Fruit fly (Drosophila melanogaster) whole organism, embryonic: ENCODE results near the gene CG18577.

Source experiments
- CG10147 ChIP-seq: fragments of 200-800 bp; sonication (Bioruptor generic); optimal IDR thresholded peaks from 2 replicates; lab custom pipeline; 2019; ENCODE audit warnings: missing biosample characterization, mild to moderate bottlenecking, missing genetic modification characterization, moderate library complexity
- CG10267 ChIP-seq: fragments of 200-800 bp; sonication (Bioruptor generic); optimal IDR thresholded peaks from 2 replicates; lab custom pipeline; 2018; ENCODE audit warnings: missing biosample characterization, mild to moderate bottlenecking, missing genetic modification characterization, moderate library complexity
- CG10462 ChIP-seq: fragments of 200-800 bp; sonication (Bioruptor generic); optimal IDR thresholded peaks from 2 replicates; lab custom pipeline; 2016; ENCODE audit warnings: missing biosample characterization, missing genetic modification characterization
- CG11247 ChIP-seq: fragments of 200-800 bp; sonication (Bioruptor generic); IDR thresholded peaks from 2 replicates; pipeline ENCODE4 v1.3.6; 2022; ENCODE audit warnings: missing biosample characterization, missing genetic modification characterization
- CG11695 ChIP-seq: fragments of 200-800 bp; sonication (Bioruptor generic); IDR thresholded peaks from 3 replicates; pipeline ENCODE4 v1.3.6; 2022; ENCODE audit warnings: missing biosample characterization, missing genetic modification characterization
- CG12071 ChIP-seq: fragments of 200-800 bp; sonication (Bioruptor generic); optimal IDR thresholded peaks from 3 replicates; lab custom pipeline; 2018; ENCODE audit warnings: missing biosample characterization, mild to moderate bottlenecking, missing genetic modification characterization
- CG12104 ChIP-seq: fragments of 200-800 bp; sonication (Bioruptor generic); optimal IDR thresholded peaks from 3 replicates; lab custom pipeline; 2016; ENCODE audit warnings: missing biosample characterization, missing genetic modification characterization
- CG13424 ChIP-seq: fragments of 200-800 bp; sonication (Bioruptor generic); optimal IDR thresholded peaks from 2 replicates; lab custom pipeline; 2019; ENCODE audit warnings: missing biosample characterization, mild to moderate bottlenecking, missing genetic modification characterization, moderate library complexity
- CG18619 ChIP-seq: fragments of 200-800 bp; sonication (Bioruptor generic); optimal IDR thresholded peaks from 3 replicates; lab custom pipeline; 2017; ENCODE audit warnings: missing biosample characterization, mild to moderate bottlenecking, missing genetic modification characterization
- CG2678 ChIP-seq: fragments of 200-800 bp; sonication (Bioruptor generic); optimal IDR thresholded peaks from 3 replicates; lab custom pipeline; 2019; ENCODE audit warnings: missing biosample characterization, mild to moderate bottlenecking, missing genetic modification characterization, moderate library complexity
- CG2712 ChIP-seq: fragments of 200-800 bp; optimal IDR thresholded peaks from 3 replicates; lab custom pipeline; 2019; ENCODE audit warnings: missing biosample characterization, mild to moderate bottlenecking, missing genetic modification characterization, moderate library complexity
- CG2875 ChIP-seq: fragments of 200-800 bp; sonication (Bioruptor generic); optimal IDR thresholded peaks from 2 replicates; lab custom pipeline; 2017; ENCODE audit warnings: missing biosample characterization, mild to moderate bottlenecking, missing genetic modification characterization, missing genetic modification reagents
- CG4707 ChIP-seq: fragments of 200-800 bp; sonication (Bioruptor generic); optimal IDR thresholded peaks from 2 replicates; lab custom pipeline; 2018; ENCODE audit warnings: missing biosample characterization, mild to moderate bottlenecking, missing genetic modification characterization, moderate library complexity
- CG4820 ChIP-seq: fragments of 200-800 bp; sonication (Bioruptor generic); optimal IDR thresholded peaks from 3 replicates; lab custom pipeline; 2016; ENCODE audit warnings: missing biosample characterization, missing genetic modification characterization
- CG7556 ChIP-seq: fragments of 200-800 bp; sonication (Bioruptor generic); optimal IDR thresholded peaks from 2 replicates; lab custom pipeline; 2017; ENCODE audit warnings: missing biosample characterization, mild to moderate bottlenecking, missing genetic modification characterization
- CG7928 ChIP-seq: fragments of 200-800 bp; sonication (Bioruptor generic); optimal IDR thresholded peaks from 2 replicates; lab custom pipeline; 2017; ENCODE audit warnings: missing biosample characterization, mild to moderate bottlenecking, missing genetic modification characterization
- CG8281 ChIP-seq: fragments of 200-800 bp; sonication (Bioruptor generic); optimal IDR thresholded peaks from 2 replicates; lab custom pipeline; 2018; ENCODE audit warnings: missing biosample characterization, mild to moderate bottlenecking, missing genetic modification characterization, moderate library complexity
- CG8388 ChIP-seq: fragments of 200-800 bp; sonication (Bioruptor generic); optimal IDR thresholded peaks from 2 replicates; lab custom pipeline; 2019; ENCODE audit warnings: missing biosample characterization, mild to moderate bottlenecking, missing genetic modification characterization, moderate library complexity
- CG9797 ChIP-seq: fragments of 200-800 bp; sonication (Bioruptor generic); optimal IDR thresholded peaks from 3 replicates; lab custom pipeline; 2018; ENCODE audit warnings: missing biosample characterization, mild to moderate bottlenecking, missing genetic modification characterization
- CG9817 ChIP-seq: fragments of 200-800 bp; sonication (Bioruptor generic); optimal IDR thresholded peaks from 2 replicates; lab custom pipeline; 2018; ENCODE audit warnings: missing biosample characterization, mild to moderate bottlenecking, missing genetic modification characterization, moderate library complexity
- Chrac-16 ChIP-seq: fragments of 200-800 bp; sonication (Bioruptor generic); optimal IDR thresholded peaks from 3 replicates; lab custom pipeline; 2016; ENCODE audit warnings: missing biosample characterization, missing genetic modification characterization
- Deaf1 ChIP-seq: fragments of 200-800 bp; optimal IDR thresholded peaks from 3 replicates; lab custom pipeline; 2019; ENCODE audit warnings: missing biosample characterization, mild to moderate bottlenecking, missing genetic modification characterization, moderate library complexity
- HLH4C ChIP-seq: fragments of 200-800 bp; sonication (Bioruptor generic); IDR thresholded peaks from 3 replicates; pipeline ENCODE4 v1.3.6; 2022; ENCODE audit warnings: missing biosample characterization, missing genetic modification characterization; ENCODE audit not compliant: partially characterized antibody
- HLHmδ ChIP-seq: fragments of 200-800 bp; sonication (Bioruptor generic); optimal IDR thresholded peaks from 2 replicates; lab custom pipeline; 2018; ENCODE audit warnings: missing biosample characterization, mild to moderate bottlenecking, missing genetic modification characterization, moderate library complexity
- HmgZ ChIP-seq: fragments of 200-800 bp; sonication (Bioruptor generic); optimal IDR thresholded peaks from 2 replicates; lab custom pipeline; 2018; ENCODE audit warnings: missing biosample characterization, mild to moderate bottlenecking, missing genetic modification characterization
- Hmr ChIP-seq: fragments of 200-800 bp; sonication (Bioruptor generic); optimal IDR thresholded peaks from 3 replicates; lab custom pipeline; 2017; ENCODE audit warnings: mild to moderate bottlenecking, missing biosample characterization, missing genetic modification reagents, missing genetic modification characterization
- Mrtf ChIP-seq: fragments of 200-800 bp; sonication (Bioruptor generic); IDR thresholded peaks from 3 replicates; pipeline ENCODE4 v1.3.6; 2022; ENCODE audit warnings: missing biosample characterization, missing genetic modification characterization
- NC2α ChIP-seq: fragments of 200-800 bp; sonication (Bioruptor generic); optimal IDR thresholded peaks from 2 replicates; lab custom pipeline; 2016; ENCODE audit warnings: missing biosample characterization, missing genetic modification characterization
- Opbp ChIP-seq: fragments of 200-800 bp; sonication (Bioruptor generic); IDR thresholded peaks from 3 replicates; pipeline ENCODE4 v1.3.6; 2022; ENCODE audit warnings: missing biosample characterization, missing genetic modification characterization; ENCODE audit not compliant: partially characterized antibody
- Ravus ChIP-seq: fragments of 200-800 bp; sonication (Bioruptor generic); IDR thresholded peaks from 2 replicates; pipeline ENCODE4 v1.3.6; 2022; ENCODE audit warnings: missing biosample characterization, missing genetic modification characterization
- Rx ChIP-seq: fragments of 200-800 bp; sonication (Bioruptor generic); IDR thresholded peaks from 2 replicates; pipeline ENCODE4 v1.3.6; 2022; ENCODE audit warnings: missing biosample characterization, missing genetic modification characterization
- Sry-δ ChIP-seq: fragments of 200-800 bp; sonication (Bioruptor generic); optimal IDR thresholded peaks from 2 replicates; lab custom pipeline; 2016; ENCODE audit warnings: missing biosample characterization, missing genetic modification characterization
- Trl ChIP-seq, 3 experiments: fragments of >200 bp in 2 of 3; fragments of 200-800 bp in 1 of 3; sonication (Bioruptor generic) in 1 of 3; optimal IDR thresholded peaks; 2 replicates in 1 of 3; 3 replicates in 2 of 3; lab custom pipeline; 2016 to 2017; ENCODE audit warnings: missing biosample characterization in 1 of 3, missing genetic modification characterization in 1 of 3
- crol ChIP-seq: fragments of 200-800 bp; sonication (Bioruptor generic); IDR thresholded peaks from 2 replicates; pipeline ENCODE4 v1.3.6; 2022; ENCODE audit warnings: missing biosample characterization, missing genetic modification characterization
- dati ChIP-seq: fragments of 200-800 bp; sonication (Bioruptor generic); IDR thresholded peaks from 2 replicates; pipeline ENCODE4 v1.3.6; 2022; ENCODE audit warnings: missing biosample characterization, missing genetic modification characterization
- fd96Cb ChIP-seq: fragments of 200-800 bp; sonication (Bioruptor generic); optimal IDR thresholded peaks from 2 replicates; lab custom pipeline; 2018; ENCODE audit warnings: missing biosample characterization, mild to moderate bottlenecking, missing genetic modification characterization, moderate library complexity
- gro ChIP-seq: fragments of 200-800 bp; sonication (Bioruptor generic); optimal IDR thresholded peaks from 2 replicates; lab custom pipeline; 2016; ENCODE audit warnings: missing biosample characterization, missing genetic modification characterization
- h ChIP-seq: fragments of >200 bp; optimal IDR thresholded peaks from 2 replicates; lab custom pipeline; 2017
- lbe ChIP-seq: fragments of 200-800 bp; sonication (Bioruptor generic); optimal IDR thresholded peaks from 2 replicates; lab custom pipeline; 2016; ENCODE audit warnings: missing biosample characterization, mild to moderate bottlenecking, missing genetic modification characterization
- pho ChIP-seq: fragments of 200-800 bp; sonication (Bioruptor generic); optimal IDR thresholded peaks from 2 replicates; lab custom pipeline; 2016; ENCODE audit warnings: missing biosample characterization, missing genetic modification characterization
- pros ChIP-seq: fragments of 200-800 bp; sonication (Bioruptor generic); optimal IDR thresholded peaks from 3 replicates; lab custom pipeline; 2019; ENCODE audit warnings: missing biosample characterization, mild to moderate bottlenecking, missing genetic modification characterization, moderate library complexity
- psq ChIP-seq: fragments of 200-800 bp; sonication (Bioruptor generic); optimal IDR thresholded peaks from 2 replicates; lab custom pipeline; 2017; ENCODE audit warnings: missing biosample characterization, missing genetic modification characterization
- repo ChIP-seq: fragments of 200-800 bp; sonication (Bioruptor generic); optimal IDR thresholded peaks from 2 replicates; lab custom pipeline; 2016; ENCODE audit warnings: missing biosample characterization, missing genetic modification characterization
- seq ChIP-seq: fragments of 200-800 bp; sonication (Bioruptor generic); IDR thresholded peaks from 2 replicates; pipeline ENCODE4 v1.3.6; 2022; ENCODE audit warnings: missing biosample characterization, missing genetic modification characterization
- sisA ChIP-seq: fragments of 200-800 bp; sonication (Bioruptor generic); IDR thresholded peaks from 2 replicates; pipeline ENCODE4 v1.3.6; 2022; ENCODE audit warnings: missing biosample characterization, missing genetic modification characterization
- stc ChIP-seq: fragments of 200-800 bp; sonication (Bioruptor generic); IDR thresholded peaks from 2 replicates; pipeline ENCODE4 v1.3.6; 2022; ENCODE audit warnings: missing biosample characterization, missing genetic modification characterization
- trem ChIP-seq: fragments of 200-800 bp; optimal IDR thresholded peaks from 3 replicates; lab custom pipeline; 2019; ENCODE audit warnings: missing biosample characterization, mild to moderate bottlenecking, missing genetic modification characterization, moderate library complexity
- wek ChIP-seq: fragments of 200-800 bp; sonication (Bioruptor generic); optimal IDR thresholded peaks from 3 replicates; lab custom pipeline; 2018; ENCODE audit warnings: missing biosample characterization, mild to moderate bottlenecking, missing genetic modification characterization, moderate library complexity
- wor ChIP-seq: fragments of 200-800 bp; sonication (Bioruptor generic); IDR thresholded peaks from 2 replicates; pipeline ENCODE4 v1.3.6; 2022; ENCODE audit warnings: missing biosample characterization, missing genetic modification characterization

The CG18577 gene

DNA sequence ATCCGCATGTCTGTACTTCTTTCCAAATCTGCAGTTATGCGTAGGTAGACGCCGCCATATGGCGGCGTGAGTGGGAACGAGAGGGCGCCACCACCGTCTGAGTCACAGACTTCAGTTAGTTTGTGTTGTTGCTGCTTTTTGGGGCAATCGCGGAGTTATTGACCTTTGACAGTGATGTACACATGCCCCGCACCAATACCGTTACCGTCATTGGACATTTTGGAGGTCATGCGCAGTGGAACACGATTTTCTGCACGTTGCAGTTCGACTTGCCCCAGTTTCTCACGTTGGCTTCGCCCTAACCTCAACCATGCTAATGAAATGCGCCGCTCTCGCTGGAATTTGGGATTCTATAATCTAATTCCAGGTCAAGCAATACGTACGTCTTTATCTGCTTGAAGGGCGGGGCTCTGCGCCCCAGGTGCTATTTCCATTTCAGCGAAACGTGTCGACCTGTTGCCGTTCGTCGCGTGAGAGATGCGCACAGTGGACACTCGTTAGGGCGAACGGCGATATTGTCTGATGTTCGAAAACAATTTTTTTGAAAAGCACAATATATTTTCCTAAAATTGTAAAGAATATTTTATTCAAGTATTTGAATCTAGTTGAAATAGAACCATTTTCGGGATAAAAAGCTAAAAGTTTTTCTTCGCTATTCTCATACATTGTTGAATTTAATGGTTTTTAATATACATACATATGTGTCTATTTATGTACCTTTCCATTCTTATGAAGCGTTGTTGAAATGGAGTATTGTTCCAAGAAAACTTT is 15.6 kb downstream of the CG18577 start (continued):
- no peak for TF ChIP-seq CG4707 (GFP tag; lab: Kevin White, UChicago)
- peak; percentile 65 for TF ChIP-seq CG7556 (GFP tag; lab: Kevin White, UChicago)
- TF ChIP-seq repo (GFP tag; lab: Kevin White, UChicago) = peak; percentile 51
- peak; percentile 65 for TF ChIP-seq CG9817 (tag; lab: Kevin White, UChicago)
- TF ChIP-seq Rx (GFP tag; lab: Robert Waterston, UW) = 0 out of 2 replicates have a peak, but pooled peaks have one; percentile 37
- peak; percentile 56; the same call in 1 of the 2 replicates for TF ChIP-seq crol
- TF ChIP-seq CG12104 = no peak
- peak; percentile 76 for TF ChIP-seq Hmr
- TF ChIP-seq lbe (GFP tag; lab: Kevin White, UChicago) = peak; percentile 45
- peak; percentile 37 for TF ChIP-seq NC2α
- TF ChIP-seq CG7928 (GFP tag; lab: Kevin White, UChicago) = no peak
- no peak for TF ChIP-seq CG10462
- TF ChIP-seq sisA (GFP tag; lab: Robert Waterston, UW) = peak; percentile 81
- TF ChIP-seq Opbp = no peak
- TF ChIP-seq CG11695 = peak; percentile 63; the same call in 2 of the 3 replicates
- TF ChIP-seq pros (GFP tag; lab: Kevin White, UChicago) = peak; percentile 34
- peak; percentile 60 for TF ChIP-seq CG11247 (GFP tag; lab: Robert Waterston, UW)
- TF ChIP-seq CG18619 = peak; percentile 40
- peak; percentile 10 for TF ChIP-seq CG9797 (GFP tag; lab: Kevin White, UChicago)
- peak; percentile 53 for TF ChIP-seq CG10267 (tag; lab: Kevin White, UChicago)
- no peak for TF ChIP-seq wek (GFP tag; lab: Kevin White, UChicago)
- peak; percentile 59 for TF ChIP-seq fd96Cb (tag; lab: Kevin White, UChicago)
- TF ChIP-seq wor (GFP tag; lab: Robert Waterston, UW) = peak; percentile 30; the same call in 1 of the 2 replicates
- TF ChIP-seq CG10147 = peak; percentile 53
- peak; percentile 63 for TF ChIP-seq CG13424
- TF ChIP-seq Ravus (GFP tag; lab: Robert Waterston, UW) = peak; percentile 33
- peak; percentile 40 for TF ChIP-seq psq (GFP tag; lab: Kevin White, UChicago)
- peak; percentile 34 for TF ChIP-seq Sry-δ (GFP tag; lab: Kevin White, UChicago)
- peak; percentile 83 for TF ChIP-seq CG4820
- peak; percentile 62 for TF ChIP-seq seq (GFP tag; lab: Robert Waterston, UW)
- TF ChIP-seq Chrac-16 (GFP tag; lab: Kevin White, UChicago) = peak; percentile 77
- TF ChIP-seq HLHmδ (GFP tag; lab: Kevin White, UChicago) = no peak
- peak; percentile 63 for TF ChIP-seq HmgZ (tag; lab: Kevin White, UChicago)
- TF ChIP-seq HLH4C (GFP tag; lab: Robert Waterston, UW) = 0 out of 3 replicates have a peak, but pooled peaks have one; percentile 24
- peak; percentile 76 for TF ChIP-seq CG2678 (tag; lab: Kevin White, UChicago)
- TF ChIP-seq CG12071 (GFP tag; lab: Kevin White, UChicago) = peak; percentile 58
- TF ChIP-seq CG8388 (GFP tag; lab: Kevin White, UChicago) = peak; percentile 43
- peak; percentile 67 for TF ChIP-seq stc (GFP tag; lab: Robert Waterston, UW)
- no peak for TF ChIP-seq dati
- TF ChIP-seq h (lab: Kevin White, UChicago) = no peak
- TF ChIP-seq Mrtf (GFP tag; lab: Robert Waterston, UW) = peak; percentile 64
- TF ChIP-seq Deaf1 = peak; percentile 35
- peak; percentile 64 for TF ChIP-seq pho (GFP tag; lab: Kevin White, UChicago)
- TF ChIP-seq gro = peak; percentile 70
- TF ChIP-seq CG2875 (GFP tag; lab: Kevin White, UChicago) = peak; percentile 31
- TF ChIP-seq CG2712 (tag; lab: Kevin White, UChicago) = peak; percentile 72
- TF ChIP-seq Trl (optimal IDR thresholded peaks at IDR 0.05; lab: Kevin White, UChicago) = no peak
- peak; percentile 63 for TF ChIP-seq Trl (GFP tag; optimal IDR thresholded peaks at IDR 0.05; lab: Kevin White, UChicago)
- peak; percentile 9 for TF ChIP-seq CG8281 (tag; lab: Kevin White, UChicago)
- peak; percentile 39 for TF ChIP-seq trem
